Worm (Caenorhabditis elegans) whole organism, late embryonic: ENCODE results near the gene idpb-3.

Experiments
- F13H6.1 ChIP-seq: sonication (generic microtip); optimal IDR thresholded peaks from 2 replicates; lab custom pipeline; 2016; ENCODE audit warnings: missing genetic modification characterization, missing compliant biosample characterization
- dve-1 ChIP-seq: sonication (generic microtip); optimal IDR thresholded peaks from 2 replicates; lab custom pipeline; 2017; ENCODE audit warnings: antibody characterized with exemption, mild to moderate bottlenecking, missing genetic modification characterization, missing compliant biosample characterization
- elt-2 ChIP-seq: sonication (generic microtip); optimal IDR thresholded peaks from 2 replicates; lab custom pipeline; 2016; ENCODE audit warnings: missing genetic modification reagents, missing genetic modification characterization, missing compliant biosample characterization
- madf-2 ChIP-seq: sonication (generic microtip); optimal IDR thresholded peaks from 2 replicates; lab custom pipeline; 2017; ENCODE audit warnings: missing genetic modification characterization, missing compliant biosample characterization
- tbx-7 ChIP-seq: sonication (generic microtip); optimal IDR thresholded peaks from 2 replicates; lab custom pipeline; 2016; ENCODE audit warnings: missing genotype, missing genetic modification characterization, missing compliant biosample characterization

ce11 chrII:5131800-5132199, 30.2 kb upstream of the idpb-3 start:
- TF ChIP-seq F13H6.1 (tag; lab: Kevin White, UChicago) (no peak), tbx-7 (no peak), madf-2 (no peak), dve-1 (tag; lab: Kevin White, UChicago) (no peak), elt-2 (tag; lab: Kevin White, UChicago) (no peak)
